Worm (Caenorhabditis elegans): Measurements from ENCODE around the gene BE0003N10.6.

BE0003N10.6 gene

DNA sequence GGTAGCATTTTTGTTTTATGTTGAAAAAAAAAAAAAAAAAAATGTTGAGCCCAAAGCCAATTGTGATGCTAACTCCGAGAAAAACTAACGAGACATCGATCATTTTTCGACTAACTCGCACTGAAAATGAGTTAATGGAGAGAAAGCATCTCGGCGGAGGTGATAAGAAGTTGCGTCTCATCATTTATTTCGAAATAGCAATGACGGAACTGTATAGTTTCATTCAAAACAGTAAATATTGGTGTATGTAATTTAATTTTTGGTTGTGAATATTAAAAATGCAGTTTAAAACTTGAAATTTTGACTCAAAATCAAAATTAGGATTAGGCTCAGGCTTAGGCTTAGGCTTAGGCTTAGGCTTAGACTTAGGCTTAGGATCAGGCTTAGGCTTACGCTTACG lies 33.6 kb downstream of the BE0003N10.6 start, which contains the start of gene clc-25:
Gene clc-25, minus strand, starts transcription at position 101 of the 400 bp plus-strand sequence.
- TF ChIP-seq lin-1 (GFP tag; IDR thresholded peaks at IDR 0.05) (no peak), nhr-11 (tag; optimal IDR thresholded peaks at IDR 0.05) (no peak), unc-62 (GFP tag; optimal IDR thresholded peaks at IDR 0.05 in 1 of 2) (peak in 1 of 2 experiments; percentile 69), unc-62 (tag; optimal IDR thresholded peaks at IDR 0.05) (no peak), nhr-28 (tag; optimal IDR thresholded peaks at IDR 0.05) (no peak), F10B5.3 (tag; optimal IDR thresholded peaks at IDR 0.05) (no peak), ZK337.2 (GFP tag; IDR thresholded peaks at IDR 0.05) (no peak), lin-15B (tag; optimal IDR thresholded peaks at IDR 0.05) (no peak), daf-16 (GFP tag; optimal IDR thresholded peaks at IDR 0.05) (no peak), daf-16 (tag; optimal IDR thresholded peaks at IDR 0.05) (peak; percentile 3), lim-7 (GFP tag; IDR thresholded peaks at IDR 0.05) (no peak), rbr-2 (tag; optimal IDR thresholded peaks at IDR 0.05) (no peak), zfp-2 (tag; optimal IDR thresholded peaks at IDR 0.05) (no peak), jun-1 (tag; optimal IDR thresholded peaks at IDR 0.05) (no peak), lsy-2 (tag; optimal IDR thresholded peaks at IDR 0.05) (no peak), nhr-111 (GFP tag; optimal IDR thresholded peaks at IDR 0.05) (no peak), ZK546.5 (tag; optimal IDR thresholded peaks at IDR 0.05) (no peak), gei-8 (GFP tag; optimal IDR thresholded peaks at IDR 0.05) (no peak), nhr-77 (tag; optimal IDR thresholded peaks at IDR 0.05) (no peak), sdz-12 (GFP tag; optimal IDR thresholded peaks at IDR 0.05) (no peak), dve-1 (tag; optimal IDR thresholded peaks at IDR 0.05; ENCODE audit: insufficient read depth) (no peak), zag-1 (tag; optimal IDR thresholded peaks at IDR 0.05) (no peak), daf-12 (tag; optimal IDR thresholded peaks at IDR 0.05) (no peak), pqm-1 (tag; optimal IDR thresholded peaks at IDR 0.05) (peak; percentile 14)

- no peak for TF ChIP-seq lin-39 (tag; optimal IDR thresholded peaks at IDR 0.05)
- no peak for TF ChIP-seq daf-16 (GFP tag; optimal IDR thresholded peaks at IDR 0.05)
- peak; percentile 51 for TF ChIP-seq daf-16 (tag; optimal IDR thresholded peaks at IDR 0.05)
- TF ChIP-seq pqm-1 (tag; optimal IDR thresholded peaks at IDR 0.05), result peak; percentile 56
- TF ChIP-seq aha-1 (tag), result peak; percentile 11
- peak; percentile 16 for TF ChIP-seq nhr-28 (tag; optimal IDR thresholded peaks at IDR 0.05)
- TF ChIP-seq snpc-4 (tag; optimal IDR thresholded peaks at IDR 0.05), result no peak
These were observed 39.1 kb downstream of the BE0003N10.6 start, which contains the start of gene clc-23 for ce11 chrIII:1020732-1021131. Gene clc-23 (plus strand): TSS chrIII:1020954.

DNA sequence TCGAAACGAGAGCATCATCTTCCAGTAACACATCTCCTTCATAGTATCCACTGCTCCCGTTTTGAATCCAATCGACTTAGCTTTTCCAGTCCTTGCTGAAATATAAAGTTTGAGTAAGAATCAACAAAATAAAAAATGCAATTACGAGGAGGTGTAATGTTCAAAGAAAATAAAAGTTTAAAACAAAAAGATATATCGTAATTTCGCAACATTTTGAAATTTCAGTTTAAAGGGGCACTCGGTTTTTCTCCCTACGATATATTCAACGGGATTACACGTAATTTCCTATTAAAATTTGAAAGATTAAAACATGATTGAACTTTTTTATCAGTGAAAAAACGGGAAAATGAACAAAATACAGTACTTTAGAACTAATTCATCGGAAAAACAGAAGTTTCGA lies 43.8 kb downstream of the BE0003N10.6 start, which contains the start of gene Y34F4.3:
Gene Y34F4.3, minus strand, starts transcription at position 101 of the 400 bp plus-strand sequence.
- TF ChIP-seq lim-7 (GFP tag; IDR thresholded peaks at IDR 0.05), result no peak

- TF ChIP-seq dmd-6 (GFP tag; IDR thresholded peaks at IDR 0.05), result no peak
- TF ChIP-seq set-16 (GFP tag; IDR thresholded peaks at IDR 0.05), result peak; percentile 45; the same call in 1 of the 2 replicates
These were observed 50.1 kb downstream of the BE0003N10.6 start, which contains the start of gene clc-24 for ce11 chrIII:1009775-1010174. Gene clc-24 (plus strand): TSS chrIII:1010037.

DNA sequence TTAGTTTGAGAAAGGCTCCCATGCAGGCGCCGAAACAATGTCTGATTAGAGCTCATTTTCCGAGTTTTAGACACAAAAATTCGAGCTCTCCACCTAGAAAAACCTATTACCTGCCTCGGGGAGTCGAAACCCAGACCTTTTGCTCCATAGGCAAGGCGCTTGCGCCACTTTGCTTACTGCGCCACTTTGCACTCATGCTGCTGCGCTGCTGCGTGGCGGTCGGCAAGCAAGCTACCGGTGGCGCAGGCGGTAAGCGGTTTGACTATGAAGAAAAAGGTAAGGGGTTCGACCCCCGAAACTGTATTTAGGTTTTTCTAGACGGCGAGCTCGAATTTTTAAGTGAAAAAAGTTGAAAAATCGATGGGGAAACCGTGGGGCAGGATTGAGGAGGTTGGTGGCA lies 50.8 kb downstream of the BE0003N10.6 start:
- peak; percentile 71 for TF ChIP-seq set-16 (GFP tag; IDR thresholded peaks at IDR 0.05)

ce11 chrIII:1008091-1008490 lies 51.8 kb downstream of the BE0003N10.6 start, which contains the start of gene clc-27:
Gene clc-27 (plus strand): TSS chrIII:1008391.
- TF ChIP-seq zfp-3 (GFP tag; conservative IDR thresholded peaks at IDR 0.05) (no peak), T26A8.4 (GFP tag; IDR thresholded peaks at IDR 0.05) (no peak), jun-1 (tag; optimal IDR thresholded peaks at IDR 0.05) (no peak), nhr-48 (tag; optimal IDR thresholded peaks at IDR 0.05) (no peak), sdz-12 (GFP tag; optimal IDR thresholded peaks at IDR 0.05) (no peak), nhr-28 (tag; optimal IDR thresholded peaks at IDR 0.05) (peak; percentile 28), daf-16 (GFP tag; optimal IDR thresholded peaks at IDR 0.05) (no peak), daf-16 (tag; optimal IDR thresholded peaks at IDR 0.05) (peak; percentile 61), set-16 (GFP tag; IDR thresholded peaks at IDR 0.05) (no peak), mdl-1 (tag; optimal IDR thresholded peaks at IDR 0.05) (no peak), ces-1 (GFP tag; optimal IDR thresholded peaks at IDR 0.05) (no peak), dmd-9 (GFP tag; IDR thresholded peaks at IDR 0.05) (no peak), nhr-11 (tag; optimal IDR thresholded peaks at IDR 0.05) (no peak), mep-1 (tag; optimal IDR thresholded peaks at IDR 0.05) (no peak), ceh-32 (tag; optimal IDR thresholded peaks at IDR 0.05; ENCODE audit: poor library complexity) (no peak), tra-1 (GFP tag; IDR thresholded peaks at IDR 0.05) (no peak), lin-15B (tag; optimal IDR thresholded peaks at IDR 0.05) (no peak), unc-130 (GFP tag; optimal IDR thresholded peaks at IDR 0.05) (no peak), lim-7 (GFP tag; IDR thresholded peaks at IDR 0.05) (no peak), hlh-11 (tag; optimal IDR thresholded peaks at IDR 0.05) (no peak), mxl-2 (GFP tag; conservative IDR thresholded peaks at IDR 0.05) (no peak), R02D3.7 (tag; optimal IDR thresholded peaks at IDR 0.05) (no peak)
